Fruit fly (Drosophila melanogaster): Measurements from ENCODE around the gene Dpm3.

Gene Dpm3

dm6 chr3R:13428341-13429040 lies 25.6 kb upstream of the Dpm3 start:
- TF ChIP-seq usp (GFP tag; optimal IDR thresholded peaks at IDR 0.05) (no peak), foxo (GFP tag; optimal IDR thresholded peaks at IDR 0.05) (peak in 1 of 2 experiments; percentile 70), Jra (GFP tag; optimal IDR thresholded peaks at IDR 0.05) (no peak), CrebA (GFP tag; optimal IDR thresholded peaks at IDR 0.05; ENCODE audit: borderline replicate concordance) (no peak), Sp1 (GFP tag; optimal IDR thresholded peaks at IDR 0.05) (peak; percentile 15), br (GFP tag; optimal IDR thresholded peaks at IDR 0.05) (peak; percentile 62), Dfd (GFP tag; optimal IDR thresholded peaks at IDR 0.05) (no peak), HLH106 (tag; optimal IDR thresholded peaks at IDR 0.05) (peak; percentile 45), CG32264 (GFP tag; optimal IDR thresholded peaks at IDR 0.05) (no peak), Rel (GFP tag; optimal IDR thresholded peaks at IDR 0.05) (no peak), Rel (tag; optimal IDR thresholded peaks at IDR 0.05) (no peak), CG9705 (GFP tag; optimal IDR thresholded peaks at IDR 0.05) (no peak), Hr83 (GFP tag; optimal IDR thresholded peaks at IDR 0.05; ENCODE audit: poor library complexity, severe bottlenecking) (no peak), pan (optimal IDR thresholded peaks at IDR 0.05) (no peak), psq (GFP tag; optimal IDR thresholded peaks at IDR 0.05) (peak; percentile 50), tai (GFP tag; optimal IDR thresholded peaks at IDR 0.05) (no peak), fru (GFP tag; optimal IDR thresholded peaks at IDR 0.05) (peak; percentile 67), dmrt93B (GFP tag; optimal IDR thresholded peaks at IDR 0.05) (peak; percentile 38), jim (GFP tag; optimal IDR thresholded peaks at IDR 0.05) (no peak), Vsx2 (GFP tag; optimal IDR thresholded peaks at IDR 0.05; ENCODE audit: partially characterized antibody) (no peak), sage (GFP tag; optimal IDR thresholded peaks at IDR 0.05) (no peak), brk (GFP tag; optimal IDR thresholded peaks at IDR 0.05) (no peak), Hnf4 (GFP tag; optimal IDR thresholded peaks at IDR 0.05) (peak; percentile 50), lola (GFP tag; optimal IDR thresholded peaks at IDR 0.05) (no peak), sv (GFP tag; optimal IDR thresholded peaks at IDR 0.05) (peak; percentile 41), h (GFP tag; optimal IDR thresholded peaks at IDR 0.05) (peak; percentile 76), GATAd (GFP tag; optimal IDR thresholded peaks at IDR 0.05) (no peak), Abd-B (GFP tag; optimal IDR thresholded peaks at IDR 0.05) (no peak), Mio (GFP tag; optimal IDR thresholded peaks at IDR 0.05) (no peak), dsf (GFP tag; optimal IDR thresholded peaks at IDR 0.05; ENCODE audit: borderline replicate concordance) (no peak), woc (GFP tag; optimal IDR thresholded peaks at IDR 0.05) (peak; percentile 20), Hr78 (GFP tag; optimal IDR thresholded peaks at IDR 0.05) (no peak), Dif (GFP tag; optimal IDR thresholded peaks at IDR 0.05; ENCODE audit: partially characterized antibody) (no peak), N (GFP tag; optimal IDR thresholded peaks at IDR 0.05) (no peak), dl (GFP tag; optimal IDR thresholded peaks at IDR 0.05; ENCODE audit: insufficient read depth in 1 of 2, partially characterized antibody in 2 of 2) (no peak), OdsH (GFP tag; optimal IDR thresholded peaks at IDR 0.05) (peak; percentile 67), rgr (GFP tag; optimal IDR thresholded peaks at IDR 0.05) (peak; percentile 73), ey (GFP tag; optimal IDR thresholded peaks at IDR 0.05) (peak; percentile 80), Myc (optimal IDR thresholded peaks at IDR 0.05) (no peak)

- TF ChIP-seq Mio (GFP tag; optimal IDR thresholded peaks at IDR 0.05) = no peak
- TF ChIP-seq CrebA (GFP tag; optimal IDR thresholded peaks at IDR 0.05; ENCODE audit: borderline replicate concordance) = no peak
- peak; percentile 17 for TF ChIP-seq dmrt93B (GFP tag; optimal IDR thresholded peaks at IDR 0.05)
- TF ChIP-seq dsf (GFP tag; optimal IDR thresholded peaks at IDR 0.05; ENCODE audit: borderline replicate concordance) = no peak
- TF ChIP-seq HLH106 (tag; optimal IDR thresholded peaks at IDR 0.05) = peak; percentile 0
- no peak for TF ChIP-seq OdsH (GFP tag; optimal IDR thresholded peaks at IDR 0.05)
- TF ChIP-seq psq (GFP tag; optimal IDR thresholded peaks at IDR 0.05) = no peak
Measured at dm6 chr3R:13425470-13426033, 22.7 kb upstream of the Dpm3 start, which contains the start of gene Act87E. Gene Act87E (plus strand): TSS chr3R:13425983.

Measured in whole organism, wandering third instar larva.